Fruit fly (Drosophila melanogaster) whole organism, prepupa: ENCODE measurements around the gene CG42764.

Experiments
- Blimp-1 ChIP-seq: fragments of 200-800 bp; sonication (Bioruptor generic); optimal IDR thresholded peaks from 3 replicates; lab custom pipeline; 2017; ENCODE audit warnings: missing biosample characterization, missing genetic modification characterization, mild to moderate bottlenecking, moderate library complexity, missing genetic modification reagents
- CG6163 ChIP-seq: fragments of 200-800 bp; sonication (Bioruptor generic); IDR thresholded peaks from 3 replicates; pipeline ENCODE4 v1.3.6; 2022; ENCODE audit warnings: missing biosample characterization, missing genetic modification characterization
- Eip78C ChIP-seq: fragments of 200-800 bp; sonication (Bioruptor generic); peaks from one replicate; lab custom pipeline; 2016; ENCODE audit warnings: missing biosample characterization, missing genetic modification characterization
- Ets21C ChIP-seq: fragments of 200-800 bp; sonication (Bioruptor generic); optimal IDR thresholded peaks from 3 replicates; lab custom pipeline; 2016; ENCODE audit warnings: missing biosample characterization, missing genetic modification characterization
- Hr38 ChIP-seq: sonication (Bioruptor generic); optimal IDR thresholded peaks from 2 replicates; lab custom pipeline; 2016; ENCODE audit warnings: missing biosample characterization, missing genetic modification characterization
- Hr39 ChIP-seq: fragments of 200-800 bp; sonication (Bioruptor generic); optimal IDR thresholded peaks from 2 replicates; lab custom pipeline; 2016; ENCODE audit warnings: missing biosample characterization, missing genetic modification characterization
- Hr4 ChIP-seq: fragments of 200-800 bp; sonication (Bioruptor generic); optimal IDR thresholded peaks from 3 replicates; lab custom pipeline; 2016; ENCODE audit warnings: missing biosample characterization, missing genetic modification characterization
- Lpt ChIP-seq: fragments of 200-800 bp; sonication (Bioruptor generic); optimal IDR thresholded peaks from 3 replicates; lab custom pipeline; 2016; ENCODE audit warnings: missing biosample characterization, missing genetic modification characterization
- OdsH ChIP-seq: fragments of 200-800 bp; sonication (Bioruptor generic); optimal IDR thresholded peaks from 3 replicates; lab custom pipeline; 2016; ENCODE audit warnings: missing biosample characterization, missing genetic modification characterization
- Sox102F ChIP-seq: fragments of 200-800 bp; sonication (Bioruptor generic); optimal IDR thresholded peaks from 2 replicates; lab custom pipeline; 2016; ENCODE audit warnings: missing biosample characterization, mild to moderate bottlenecking, missing genetic modification characterization
- dac ChIP-seq: fragments of 200-800 bp; sonication (Bioruptor generic); optimal IDR thresholded peaks from 2 replicates; lab custom pipeline; 2017; ENCODE audit warnings: missing biosample characterization, mild to moderate bottlenecking, missing genetic modification characterization
- lz ChIP-seq: fragments of 200-800 bp; sonication (Bioruptor generic); optimal IDR thresholded peaks from 3 replicates; lab custom pipeline; 2016; ENCODE audit warnings: missing biosample characterization, missing genetic modification characterization
- net ChIP-seq: fragments of 200-800 bp; sonication (Bioruptor generic); optimal IDR thresholded peaks from 3 replicates; lab custom pipeline; 2016; ENCODE audit warnings: missing biosample characterization, missing genetic modification characterization
- vri ChIP-seq: fragments of 200-800 bp; sonication (Bioruptor generic); optimal IDR thresholded peaks from 3 replicates; lab custom pipeline; 2016; ENCODE audit warnings: missing biosample characterization, mild to moderate bottlenecking, missing genetic modification characterization

DNA sequence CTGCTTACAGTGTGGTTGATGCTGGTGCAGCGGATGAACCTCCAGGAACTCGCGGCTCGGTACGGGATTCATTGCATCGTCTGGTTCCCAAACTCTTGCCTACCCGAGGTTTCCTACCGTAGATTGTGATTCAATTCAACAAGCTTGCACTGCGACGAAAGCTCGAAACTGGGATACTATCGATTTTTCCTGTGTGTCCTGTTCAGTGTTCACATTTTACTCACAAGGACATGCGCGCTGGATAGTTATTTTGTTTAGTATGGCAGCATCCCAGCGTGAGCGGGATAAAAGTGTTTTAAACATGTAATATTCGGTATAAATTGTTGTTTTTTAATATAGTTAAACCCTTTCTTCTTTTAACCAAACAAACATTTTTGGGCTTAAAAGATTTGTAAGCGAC lies 40.0 kb downstream of the CG42764 start, which contains the start of gene CG5282:
- TF ChIP-seq lz (GFP tag; lab: Kevin White, UChicago) (no peak), Lpt (GFP tag; lab: Kevin White, UChicago) (no peak), Hr39 (GFP tag; lab: Kevin White, UChicago) (no peak), Ets21C (GFP tag; lab: Kevin White, UChicago) (no peak), OdsH (GFP tag; lab: Kevin White, UChicago) (no peak), Sox102F (GFP tag; lab: Kevin White, UChicago) (no peak), Blimp-1 (GFP tag; lab: Kevin White, UChicago) (no peak), net (no peak), Hr4 (GFP tag; lab: Kevin White, UChicago) (no peak), Eip78C (GFP tag; lab: Kevin White, UChicago) (no peak), vri (GFP tag; lab: Kevin White, UChicago) (no peak), CG6163 (GFP tag; lab: Robert Waterston, UW) (no peak), Hr38 (GFP tag; lab: Kevin White, UChicago) (no peak), dac (GFP tag; lab: Kevin White, UChicago) (no peak)
